Fruit fly (Drosophila melanogaster) whole organism, pupa: Measurements from ENCODE around the gene sti.

Source experiments
- CG10348 ChIP-seq: fragments of 200-800 bp; sonication (Bioruptor generic); IDR thresholded peaks from 2 replicates; pipeline ENCODE4 v1.3.6; 2022; ENCODE audit warnings: missing biosample characterization, missing genetic modification characterization
- CG13204 ChIP-seq: fragments of 200-800 bp; sonication (Bioruptor generic); optimal IDR thresholded peaks from 2 replicates; lab custom pipeline; 2018; ENCODE audit warnings: missing biosample characterization, mild to moderate bottlenecking, missing genetic modification characterization, moderate library complexity
- CG15710 ChIP-seq: fragments of 200-800 bp; sonication (Bioruptor generic); optimal IDR thresholded peaks from 2 replicates; lab custom pipeline; 2018; ENCODE audit warnings: missing biosample characterization, mild to moderate bottlenecking, missing genetic modification characterization, moderate library complexity
- CG17806 ChIP-seq: fragments of 200-800 bp; sonication (Bioruptor generic); optimal IDR thresholded peaks from 2 replicates; lab custom pipeline; 2018; ENCODE audit warnings: missing biosample characterization, mild to moderate bottlenecking, missing genetic modification characterization, moderate library complexity
- CG34367 ChIP-seq: fragments of 200-800 bp; sonication (Bioruptor generic); optimal IDR thresholded peaks from 2 replicates; lab custom pipeline; 2018; ENCODE audit warnings: missing biosample characterization, mild to moderate bottlenecking, missing genetic modification characterization
- CG4496 ChIP-seq: fragments of 200-800 bp; sonication (Bioruptor generic); IDR thresholded peaks from 3 replicates; pipeline ENCODE4 v1.3.6; 2022; ENCODE audit warnings: missing biosample characterization, missing genetic modification characterization
- CG8301 ChIP-seq: fragments of 200-800 bp; sonication (Bioruptor generic); optimal IDR thresholded peaks from 2 replicates; lab custom pipeline; 2018; ENCODE audit warnings: missing biosample characterization, mild to moderate bottlenecking, missing genetic modification characterization
- CG9948 ChIP-seq: fragments of 200-800 bp; sonication (Bioruptor generic); optimal IDR thresholded peaks from 2 replicates; lab custom pipeline; 2018; ENCODE audit warnings: missing biosample characterization, mild to moderate bottlenecking, missing genetic modification characterization, moderate library complexity
- EcR ChIP-seq: fragments of 200-800 bp; sonication (Bioruptor generic); optimal IDR thresholded peaks from 3 replicates; lab custom pipeline; 2019; ENCODE audit warnings: missing biosample characterization, missing genetic modification characterization, mild to moderate bottlenecking, moderate library complexity, missing genetic modification reagents
- Pif1A ChIP-seq: fragments of 200-800 bp; sonication (Bioruptor generic); optimal IDR thresholded peaks from 3 replicates; lab custom pipeline; 2016; ENCODE audit warnings: missing biosample characterization, missing genetic modification characterization
- Pif1B ChIP-seq: fragments of 200-800 bp; sonication (Bioruptor generic); optimal IDR thresholded peaks from 3 replicates; lab custom pipeline; 2016; ENCODE audit warnings: missing biosample characterization, missing genetic modification characterization
- Snoo ChIP-seq: fragments of 200-800 bp; sonication (Bioruptor generic); optimal IDR thresholded peaks from 3 replicates; lab custom pipeline; 2017; ENCODE audit warnings: missing biosample characterization, mild to moderate bottlenecking, missing genetic modification characterization, inconsistent platforms
- fd96Ca ChIP-seq: fragments of 200-800 bp; sonication (Bioruptor generic); IDR thresholded peaks from 3 replicates; pipeline ENCODE4 v1.3.6; 2022; ENCODE audit warnings: missing biosample characterization, missing genetic modification characterization
- rn ChIP-seq: fragments of 200-800 bp; sonication (Bioruptor generic); IDR thresholded peaks from 2 replicates; pipeline ENCODE4 v1.3.6; 2022; ENCODE audit warnings: missing biosample characterization, missing genetic modification characterization

- no peak for TF ChIP-seq EcR
- no peak for TF ChIP-seq CG10348 (GFP tag; lab: Robert Waterston, UW)
- no peak for TF ChIP-seq rn
- no peak for TF ChIP-seq CG13204
- no peak for TF ChIP-seq Pif1B (GFP tag; lab: Kevin White, UChicago)
- no peak for TF ChIP-seq Snoo
- TF ChIP-seq fd96Ca (GFP tag; lab: Robert Waterston, UW): no peak
- TF ChIP-seq CG4496 (GFP tag; lab: Robert Waterston, UW): no peak
- no peak for TF ChIP-seq CG34367 (tag; lab: Kevin White, UChicago)
- no peak for TF ChIP-seq CG17806 (tag; lab: Kevin White, UChicago)
- no peak for TF ChIP-seq CG9948 (tag; lab: Kevin White, UChicago)
- no peak for TF ChIP-seq Pif1A (GFP tag; lab: Kevin White, UChicago)
- no peak for TF ChIP-seq CG15710 (tag; lab: Kevin White, UChicago)
- no peak for TF ChIP-seq CG8301 (tag; lab: Kevin White, UChicago)
Measured at dm6 chr3L:12564284-12564683, 49.7 kb upstream of the sti start.
